Worm (Caenorhabditis elegans) whole organism, L3 larva: ENCODE data around the gene sru-35.

Experiments
- R02D3.7 ChIP-seq: fragments of 150-350 bp; optimal IDR thresholded peaks from 2 replicates; lab custom pipeline; 2014; ENCODE audit warnings: missing biosample characterization, missing genetic modification characterization
- ZK546.5 ChIP-seq: sonication (generic microtip); optimal IDR thresholded peaks from 2 replicates; lab custom pipeline; 2017; ENCODE audit warnings: missing biosample characterization, missing genetic modification characterization
- aly-2 ChIP-seq: fragments of 150-350 bp; optimal IDR thresholded peaks from 2 replicates; lab custom pipeline; 2014; ENCODE audit warnings: missing biosample characterization, missing genetic modification characterization
- ama-1 ChIP-seq: fragments of 150-350 bp; optimal IDR thresholded peaks from 2 replicates; lab custom pipeline; 2018
- ceh-16 ChIP-seq: sonication (generic microtip); optimal IDR thresholded peaks from 2 replicates; lab custom pipeline; 2017; ENCODE audit warnings: missing biosample characterization, missing genetic modification characterization
- ceh-28 ChIP-seq: fragments of 150-350 bp; optimal IDR thresholded peaks from 2 replicates; lab custom pipeline; 2014; ENCODE audit warnings: missing biosample characterization, missing genetic modification reagents, missing genetic modification characterization
- ceh-82 ChIP-seq: fragments of 150-350 bp; optimal IDR thresholded peaks from 2 replicates; lab custom pipeline; 2014; ENCODE audit warnings: missing biosample characterization, missing genetic modification characterization
- daf-12 ChIP-seq: fragments of 150-350 bp; optimal IDR thresholded peaks from 2 replicates; lab custom pipeline; 2014; ENCODE audit warnings: missing biosample characterization, missing genetic modification reagents, missing genetic modification characterization
- egl-27 ChIP-seq: sonication (generic microtip); optimal IDR thresholded peaks from 4 replicates; lab custom pipeline; 2017; ENCODE audit warnings: missing biosample characterization, missing genetic modification reagents, missing genetic modification characterization
- egl-5 ChIP-seq: fragments of 150-350 bp; optimal IDR thresholded peaks from 2 replicates; lab custom pipeline; 2017; ENCODE audit warnings: missing biosample characterization, missing genetic modification reagents, missing genetic modification characterization, inconsistent platforms
- elt-2 ChIP-seq: sonication (generic microtip); optimal IDR thresholded peaks from 2 replicates; lab custom pipeline; 2016; ENCODE audit warnings: missing genetic modification reagents, mild to moderate bottlenecking, missing genetic modification characterization, missing compliant biosample characterization
- elt-3 ChIP-seq, 3 experiments: fragments of 150-350 bp in 1 of 3; sonication (generic microtip) in 2 of 3; optimal IDR thresholded peaks; 2 replicates in 2 of 3; 4 replicates in 1 of 3; lab custom pipeline; 2014 to 2017; ENCODE audit warnings: missing biosample characterization in 3 of 3, missing genetic modification characterization in 3 of 3
- eor-1 ChIP-seq, 2 experiments: fragments of 150-350 bp; optimal IDR thresholded peaks; 2 replicates each; lab custom pipeline; 2014 to 2018; ENCODE audit warnings: missing biosample characterization in 2 of 2, missing genetic modification characterization in 2 of 2
- fkh-10 ChIP-seq: sonication (generic microtip); optimal IDR thresholded peaks from 2 replicates; lab custom pipeline; 2017; ENCODE audit warnings: missing biosample characterization, missing genetic modification reagents, missing genetic modification characterization
- fkh-2 ChIP-seq: fragments of 150-350 bp; optimal IDR thresholded peaks from 2 replicates; lab custom pipeline; 2014; ENCODE audit warnings: missing biosample characterization, missing genetic modification reagents, missing genetic modification characterization
- fos-1 ChIP-seq: fragments of 150-350 bp; optimal IDR thresholded peaks from 2 replicates; lab custom pipeline; 2014; ENCODE audit warnings: missing biosample characterization, missing genetic modification characterization
- hmg-11 ChIP-seq: sonication (generic microtip); optimal IDR thresholded peaks from 2 replicates; lab custom pipeline; 2016; ENCODE audit warnings: missing genetic modification characterization, missing compliant biosample characterization
- jun-1 ChIP-seq: fragments of 150-350 bp; optimal IDR thresholded peaks from 2 replicates; lab custom pipeline; 2014; ENCODE audit warnings: missing biosample characterization, missing genetic modification reagents, missing genetic modification characterization
- lin-15B ChIP-seq: fragments of 150-350 bp; optimal IDR thresholded peaks from 2 replicates; lab custom pipeline; 2014; ENCODE audit warnings: missing biosample characterization, missing genetic modification characterization
- lin-39 ChIP-seq: fragments of 150-350 bp; optimal IDR thresholded peaks from 2 replicates; lab custom pipeline; 2018; ENCODE audit warnings: missing biosample characterization, missing genetic modification reagents, missing genetic modification characterization
- mdl-1 ChIP-seq: fragments of 150-350 bp; optimal IDR thresholded peaks from 2 replicates; lab custom pipeline; 2014; ENCODE audit warnings: missing biosample characterization, missing genetic modification characterization
- nfya-1 ChIP-seq: sonication (generic microtip); optimal IDR thresholded peaks from 2 replicates; lab custom pipeline; 2017; ENCODE audit warnings: missing genetic modification characterization, mild to moderate bottlenecking, missing compliant biosample characterization, antibody characterized with exemption, moderate library complexity; ENCODE audit not compliant: insufficient read depth
- nhr-11 ChIP-seq: fragments of 150-350 bp; optimal IDR thresholded peaks from 2 replicates; lab custom pipeline; 2014; ENCODE audit warnings: missing biosample characterization, missing genetic modification characterization
- nhr-23 ChIP-seq: fragments of 150-350 bp; optimal IDR thresholded peaks from 2 replicates; lab custom pipeline; 2014; ENCODE audit warnings: missing biosample characterization, missing genetic modification reagents, missing genetic modification characterization
- nhr-25 ChIP-seq: sonication (generic microtip); optimal IDR thresholded peaks from 2 replicates; lab custom pipeline; 2017; ENCODE audit warnings: missing biosample characterization, missing genetic modification characterization
- nhr-28 ChIP-seq: fragments of 150-350 bp; optimal IDR thresholded peaks from 2 replicates; lab custom pipeline; 2014; ENCODE audit warnings: missing biosample characterization, missing genetic modification characterization
- nhr-43 ChIP-seq: sonication (generic microtip); optimal IDR thresholded peaks from 2 replicates; lab custom pipeline; 2016; ENCODE audit warnings: mild to moderate bottlenecking, missing genetic modification characterization, missing compliant biosample characterization; ENCODE audit not compliant: poor library complexity, severe bottlenecking
- nhr-77 ChIP-seq: fragments of 150-350 bp; optimal IDR thresholded peaks from 2 replicates; lab custom pipeline; 2014; ENCODE audit warnings: missing biosample characterization, missing genetic modification characterization
- pha-4 ChIP-seq: fragments of 150-350 bp; optimal IDR thresholded peaks from 2 replicates; lab custom pipeline; 2014; ENCODE audit warnings: missing biosample characterization, missing genetic modification reagents, missing genetic modification characterization
- pqm-1 ChIP-seq: fragments of 150-350 bp; optimal IDR thresholded peaks from 2 replicates; lab custom pipeline; 2017; ENCODE audit warnings: missing biosample characterization, missing genetic modification characterization, inconsistent platforms
- sea-2 ChIP-seq: fragments of 150-350 bp; sonication (generic microtip); optimal IDR thresholded peaks from 4 replicates; lab custom pipeline; 2014; ENCODE audit warnings: missing biosample characterization, missing genetic modification reagents, missing genetic modification characterization
- snpc-4 ChIP-seq: fragments of 150-350 bp; optimal IDR thresholded peaks from 2 replicates; lab custom pipeline; 2014; ENCODE audit warnings: missing biosample characterization, missing genetic modification characterization
- tbx-2 ChIP-seq: sonication (generic microtip); optimal IDR thresholded peaks from 2 replicates; lab custom pipeline; 2016; ENCODE audit warnings: mild to moderate bottlenecking, missing genetic modification characterization, missing compliant biosample characterization
- unc-62 ChIP-seq: fragments of 150-350 bp; sonication (generic microtip); optimal IDR thresholded peaks from 4 replicates; lab custom pipeline; 2014; ENCODE audit warnings: missing biosample characterization, missing genetic modification reagents, missing genetic modification characterization
- zag-1 ChIP-seq: fragments of 150-350 bp; optimal IDR thresholded peaks from 2 replicates; lab custom pipeline; 2014; ENCODE audit warnings: missing biosample characterization, missing genetic modification characterization
- ztf-4 ChIP-seq: fragments of 150-350 bp; optimal IDR thresholded peaks from 2 replicates; lab custom pipeline; 2014; ENCODE audit warnings: missing biosample characterization, missing genetic modification characterization

Gene sru-35

ce11 chrIV:8769539-8769938, 20.5 kb downstream of the sru-35 start, which contains the start of gene F20C5.5:
Gene F20C5.5 (minus strand): TSS chrIV:8769639.
- TF ChIP-seq eor-1 (tag; optimal IDR thresholded peaks at IDR 0.05; lab: Kevin White, UChicago) (no peak), nhr-11 (tag; lab: Kevin White, UChicago) (no peak), elt-2 (tag; lab: Kevin White, UChicago) (no peak), ama-1 (lab: Kevin White, UChicago) (no peak), ztf-4 (tag; lab: Kevin White, UChicago) (no peak), R02D3.7 (tag; lab: Kevin White, UChicago) (no peak), egl-5 (tag; lab: Kevin White, UChicago) (no peak), pqm-1 (tag; lab: Kevin White, UChicago) (no peak), ceh-82 (tag; lab: Kevin White, UChicago) (no peak), elt-3 (tag; optimal IDR thresholded peaks at IDR 0.05; lab: Kevin White, UChicago) (no peak), lin-15B (tag; lab: Kevin White, UChicago) (no peak), ZK546.5 (tag; lab: Kevin White, UChicago) (no peak), zag-1 (tag; lab: Kevin White, UChicago) (no peak), fos-1 (no peak), egl-27 (tag; lab: Kevin White, UChicago) (no peak), unc-62 (GFP tag; lab: Kevin White, UChicago) (no peak), ceh-16 (tag; lab: Kevin White, UChicago) (no peak), aly-2 (tag; lab: Kevin White, UChicago) (no peak), mdl-1 (tag; lab: Kevin White, UChicago) (no peak), nhr-43 (tag; lab: Kevin White, UChicago) (no peak)

ce11 chrIV:8764567-8764966, 25.5 kb downstream of the sru-35 start, which contains the start of gene cdc-50.B:
Gene cdc-50.B (plus strand): TSS chrIV:8764867.
- TF ChIP-seq aly-2 (tag; lab: Kevin White, UChicago), result no peak
- peak; percentile 84 for TF ChIP-seq pha-4 (tag; lab: Kevin White, UChicago)
- no peak for TF ChIP-seq nhr-77
- TF ChIP-seq nhr-28 (tag; lab: Kevin White, UChicago), result no peak

- peak; percentile 37 for TF ChIP-seq lin-15B (tag; lab: Kevin White, UChicago)
- no peak for TF ChIP-seq eor-1 (tag; optimal IDR thresholded peaks at IDR 0.05; lab: Kevin White, UChicago)
- TF ChIP-seq R02D3.7 (tag; lab: Kevin White, UChicago), result no peak
- TF ChIP-seq lin-39 (tag; lab: Kevin White, UChicago), result peak; percentile 81
- TF ChIP-seq ZK546.5 (tag; lab: Kevin White, UChicago), result no peak
- no peak for TF ChIP-seq daf-12 (tag; lab: Kevin White, UChicago)
- no peak for TF ChIP-seq nhr-77
- TF ChIP-seq sea-2 (GFP tag; lab: Kevin White, UChicago), result peak; percentile 46
- peak; percentile 69 for TF ChIP-seq ceh-28 (tag; lab: Kevin White, UChicago)
- no peak for TF ChIP-seq mdl-1 (tag; lab: Kevin White, UChicago)
- no peak for TF ChIP-seq fos-1
- peak; percentile 28 for TF ChIP-seq hmg-11
- peak; percentile 48 for TF ChIP-seq fkh-10 (GFP tag; lab: Kevin White, UChicago)
- no peak for TF ChIP-seq ztf-4 (tag; lab: Kevin White, UChicago)
- TF ChIP-seq nhr-11 (tag; lab: Kevin White, UChicago), result no peak
- no peak for TF ChIP-seq aly-2 (tag; lab: Kevin White, UChicago)
- peak; percentile 82 for TF ChIP-seq nfya-1 (tag; lab: Kevin White, UChicago)
- no peak for TF ChIP-seq ceh-16 (tag; lab: Kevin White, UChicago)
- TF ChIP-seq nhr-25 (tag; lab: Kevin White, UChicago), result no peak
- TF ChIP-seq nhr-28 (tag; lab: Kevin White, UChicago), result no peak
- TF ChIP-seq nhr-23 (tag; lab: Kevin White, UChicago), result no peak
- TF ChIP-seq fkh-2 (tag; lab: Kevin White, UChicago), result no peak
- peak; percentile 52 for TF ChIP-seq snpc-4 (tag; lab: Kevin White, UChicago)
Measured at ce11 chrIV:8762471-8762870, 27.6 kb downstream of the sru-35 start.

ce11 chrIV:8761896-8762295, 28.1 kb downstream of the sru-35 start, which contains the start of the genes F20C5.11 and klp-11:
Gene F20C5.11 (minus strand): TSS chrIV:8761996.
Gene klp-11 (minus strand): TSS chrIV:8762066.
- TF ChIP-seq sea-2 (GFP tag; lab: Kevin White, UChicago), result no peak
- no peak for TF ChIP-seq jun-1 (tag; lab: Kevin White, UChicago)
- TF ChIP-seq tbx-2 (tag; lab: Kevin White, UChicago), result no peak
- no peak for TF ChIP-seq fkh-10 (GFP tag; lab: Kevin White, UChicago)
- no peak for TF ChIP-seq ceh-16 (tag; lab: Kevin White, UChicago)
- TF ChIP-seq lin-39 (tag; lab: Kevin White, UChicago), result no peak
- TF ChIP-seq ceh-28 (tag; lab: Kevin White, UChicago), result no peak
- no peak for TF ChIP-seq eor-1 (tag; optimal IDR thresholded peaks at IDR 0.05; lab: Kevin White, UChicago)
